Fruit fly (Drosophila melanogaster) whole organism, adult: ENCODE data around the gene par-6.

Experiments
- CG11617 ChIP-seq: fragments of 200-800 bp; sonication (Bioruptor generic); optimal IDR thresholded peaks from 2 replicates; lab custom pipeline; 2017; ENCODE audit warnings: mild to moderate bottlenecking, missing biosample characterization, missing genetic modification reagents, missing genetic modification characterization
- CG12768 ChIP-seq: fragments of 200-800 bp; sonication (Bioruptor generic); optimal IDR thresholded peaks from 2 replicates; lab custom pipeline; 2017; ENCODE audit warnings: missing biosample characterization, missing genetic modification characterization, mild to moderate bottlenecking, moderate library complexity, missing genetic modification reagents
- CG14711 ChIP-seq: fragments of 200-800 bp; sonication (Bioruptor generic); optimal IDR thresholded peaks from 2 replicates; lab custom pipeline; 2018; ENCODE audit warnings: missing biosample characterization, mild to moderate bottlenecking, missing genetic modification characterization, moderate library complexity
- CG1620 ChIP-seq: fragments of 200-800 bp; sonication (Bioruptor generic); optimal IDR thresholded peaks from 2 replicates; lab custom pipeline; 2016; ENCODE audit warnings: missing biosample characterization, missing genetic modification characterization
- CG33017 ChIP-seq: fragments of 200-800 bp; sonication (Bioruptor generic); optimal IDR thresholded peaks from 2 replicates; lab custom pipeline; 2018; ENCODE audit warnings: missing biosample characterization, mild to moderate bottlenecking, missing genetic modification characterization, moderate library complexity
- CG5204 ChIP-seq: fragments of 200-800 bp; sonication (Bioruptor generic); optimal IDR thresholded peaks from 2 replicates; lab custom pipeline; 2016; ENCODE audit warnings: missing biosample characterization, missing genetic modification characterization
- CG7045 ChIP-seq: fragments of 200-800 bp; sonication (Bioruptor generic); optimal IDR thresholded peaks from 2 replicates; lab custom pipeline; 2017; ENCODE audit warnings: missing biosample characterization, mild to moderate bottlenecking, missing genetic modification characterization
- CG7101 ChIP-seq: fragments of 200-800 bp; sonication (Bioruptor generic); optimal IDR thresholded peaks from 2 replicates; lab custom pipeline; 2018; ENCODE audit warnings: missing biosample characterization, mild to moderate bottlenecking, missing genetic modification characterization, moderate library complexity
- Clk ChIP-seq: fragments of 200-800 bp; sonication (Bioruptor generic); optimal IDR thresholded peaks from 2 replicates; lab custom pipeline; 2017; ENCODE audit warnings: missing biosample characterization, missing genetic modification characterization
- Crg-1 ChIP-seq: fragments of 200-800 bp; sonication (Bioruptor generic); optimal IDR thresholded peaks from 2 replicates; lab custom pipeline; 2016; ENCODE audit warnings: missing biosample characterization, missing genetic modification characterization
- Hr96 ChIP-seq: fragments of 200-800 bp; sonication (Bioruptor generic); optimal IDR thresholded peaks from 2 replicates; lab custom pipeline; 2016; ENCODE audit warnings: missing biosample characterization, missing genetic modification characterization
- Mnt ChIP-seq: fragments of 200-800 bp; sonication (Bioruptor generic); optimal IDR thresholded peaks from 2 replicates; lab custom pipeline; 2016; ENCODE audit warnings: missing biosample characterization, mild to moderate bottlenecking, missing genetic modification characterization
- bab1 ChIP-seq: fragments of 200-800 bp; sonication (Bioruptor generic); optimal IDR thresholded peaks from 3 replicates; lab custom pipeline; 2019; ENCODE audit warnings: missing biosample characterization, mild to moderate bottlenecking, missing genetic modification characterization, moderate library complexity
- cic ChIP-seq: fragments of 200-800 bp; sonication (Bioruptor generic); optimal IDR thresholded peaks from 2 replicates; lab custom pipeline; 2017; ENCODE audit warnings: missing biosample characterization, mild to moderate bottlenecking, missing genetic modification characterization, moderate library complexity
- cnc ChIP-seq, 2 experiments: fragments of >200 bp; optimal IDR thresholded peaks; 2 replicates each; lab custom pipeline; 2017
- kay ChIP-seq: fragments of 200-800 bp; sonication (Bioruptor generic); peaks from one replicate; lab custom pipeline; 2016; ENCODE audit warnings: missing biosample characterization, missing genetic modification characterization, borderline replicate concordance
- ovo ChIP-seq: fragments of 200-800 bp; sonication (Bioruptor generic); optimal IDR thresholded peaks from 2 replicates; lab custom pipeline; 2016; ENCODE audit warnings: missing biosample characterization, missing genetic modification characterization
- pad ChIP-seq: fragments of 200-800 bp; sonication (Bioruptor generic); optimal IDR thresholded peaks from 3 replicates; lab custom pipeline; 2017; ENCODE audit warnings: missing biosample characterization, missing genetic modification characterization, mild to moderate bottlenecking, moderate library complexity, missing genetic modification reagents
- tj ChIP-seq: fragments of 200-800 bp; sonication (Bioruptor generic); optimal IDR thresholded peaks from 3 replicates; lab custom pipeline; 2017; ENCODE audit warnings: missing biosample characterization, mild to moderate bottlenecking, missing genetic modification characterization, moderate library complexity
- toe ChIP-seq: fragments of 200-800 bp; sonication (Bioruptor generic); optimal IDR thresholded peaks from 2 replicates; lab custom pipeline; 2016; ENCODE audit warnings: missing biosample characterization, missing genetic modification characterization

The par-6 gene

dm6 chrX:17659119-17659452 is 44.1 kb upstream of the par-6 start:
- TF ChIP-seq Hr96 (GFP tag; lab: Kevin White, UChicago) (no peak), Crg-1 (GFP tag; lab: Kevin White, UChicago) (no peak), bab1 (GFP tag; lab: Kevin White, UChicago) (no peak), CG33017 (tag; lab: Kevin White, UChicago) (no peak), CG12768 (GFP tag; lab: Kevin White, UChicago) (no peak), CG11617 (GFP tag; lab: Kevin White, UChicago) (no peak), cic (GFP tag; lab: Kevin White, UChicago) (no peak), ovo (GFP tag; lab: Kevin White, UChicago) (no peak), tj (GFP tag; lab: Kevin White, UChicago) (no peak), CG1620 (GFP tag; lab: Kevin White, UChicago) (no peak), Mnt (no peak), CG7045 (GFP tag; lab: Kevin White, UChicago) (no peak), Clk (GFP tag; lab: Kevin White, UChicago) (no peak), pad (no peak), CG7101 (no peak), toe (GFP tag; lab: Kevin White, UChicago) (no peak), kay (GFP tag; lab: Kevin White, UChicago) (no peak), CG14711 (tag; lab: Kevin White, UChicago) (no peak), CG5204 (GFP tag; lab: Kevin White, UChicago) (no peak)

- TF ChIP-seq cnc (optimal IDR thresholded peaks at IDR 0.05; lab: Kevin White, UChicago) (no peak), Mnt (no peak), cic (GFP tag; lab: Kevin White, UChicago) (no peak), Hr96 (GFP tag; lab: Kevin White, UChicago) (no peak), CG5204 (GFP tag; lab: Kevin White, UChicago) (no peak)
Measured at dm6 chrX:17671788-17672187, 31.4 kb upstream of the par-6 start, which contains the start of gene CG12990. CG12990 (minus strand) TSS chrX:17671888.

- no peak for TF ChIP-seq bab1 (GFP tag; lab: Kevin White, UChicago)
- TF ChIP-seq toe (GFP tag; lab: Kevin White, UChicago), result no peak
- TF ChIP-seq CG14711 (tag; lab: Kevin White, UChicago), result no peak
- no peak for TF ChIP-seq CG5204 (GFP tag; lab: Kevin White, UChicago)
- no peak for TF ChIP-seq cic (GFP tag; lab: Kevin White, UChicago)
- no peak for TF ChIP-seq Mnt
- TF ChIP-seq Crg-1 (GFP tag; lab: Kevin White, UChicago), result no peak
- no peak for TF ChIP-seq kay (GFP tag; lab: Kevin White, UChicago)
- TF ChIP-seq Hr96 (GFP tag; lab: Kevin White, UChicago), result no peak
- TF ChIP-seq CG11617 (GFP tag; lab: Kevin White, UChicago), result no peak
Measured at dm6 chrX:17677953-17678668, 25.0 kb upstream of the par-6 start.

dm6 chrX:17679642-17680571 is 23.2 kb upstream of the par-6 start:
- TF ChIP-seq pad, result no peak
- TF ChIP-seq toe (GFP tag; lab: Kevin White, UChicago), result no peak
- no peak for TF ChIP-seq kay (GFP tag; lab: Kevin White, UChicago)
- TF ChIP-seq ovo (GFP tag; lab: Kevin White, UChicago), result no peak
- TF ChIP-seq Hr96 (GFP tag; lab: Kevin White, UChicago), result no peak
- TF ChIP-seq bab1 (GFP tag; lab: Kevin White, UChicago), result no peak
- TF ChIP-seq CG7101, result no peak
- TF ChIP-seq CG7045 (GFP tag; lab: Kevin White, UChicago), result no peak
- no peak for TF ChIP-seq CG5204 (GFP tag; lab: Kevin White, UChicago)
- no peak for TF ChIP-seq Crg-1 (GFP tag; lab: Kevin White, UChicago)
- no peak for TF ChIP-seq Mnt
- TF ChIP-seq Clk (GFP tag; lab: Kevin White, UChicago), result no peak

- TF ChIP-seq kay (GFP tag; lab: Kevin White, UChicago), result no peak
- TF ChIP-seq CG11617 (GFP tag; lab: Kevin White, UChicago), result no peak
- peak; percentile 30 for TF ChIP-seq bab1 (GFP tag; lab: Kevin White, UChicago)
- no peak for TF ChIP-seq Hr96 (GFP tag; lab: Kevin White, UChicago)
- TF ChIP-seq ovo (GFP tag; lab: Kevin White, UChicago), result peak; percentile 21
- TF ChIP-seq CG7045 (GFP tag; lab: Kevin White, UChicago), result no peak
- no peak for TF ChIP-seq cic (GFP tag; lab: Kevin White, UChicago)
- peak; percentile 29 for TF ChIP-seq CG5204 (GFP tag; lab: Kevin White, UChicago)
- TF ChIP-seq Crg-1 (GFP tag; lab: Kevin White, UChicago), result no peak
- no peak for TF ChIP-seq CG1620 (GFP tag; lab: Kevin White, UChicago)
- TF ChIP-seq CG7101, result no peak
- no peak for TF ChIP-seq Clk (GFP tag; lab: Kevin White, UChicago)
- TF ChIP-seq pad, result no peak
- TF ChIP-seq CG14711 (tag; lab: Kevin White, UChicago), result peak; percentile 16
- TF ChIP-seq CG12768 (GFP tag; lab: Kevin White, UChicago), result no peak
- no peak for TF ChIP-seq CG33017 (tag; lab: Kevin White, UChicago)
- no peak for TF ChIP-seq Mnt
- no peak for TF ChIP-seq cnc (optimal IDR thresholded peaks at IDR 0.05; lab: Kevin White, UChicago)
- peak; percentile 23 for TF ChIP-seq tj (GFP tag; lab: Kevin White, UChicago)
- no peak for TF ChIP-seq toe (GFP tag; lab: Kevin White, UChicago)
Measured at dm6 chrX:17682745-17683505, 20.2 kb upstream of the par-6 start.
